Fruit fly (Drosophila melanogaster) whole organism, prepupa: ENCODE data around the gene brat.

ENCODE experiments used
- CG10631 ChIP-seq: fragments of 200-800 bp; sonication (Bioruptor generic); optimal IDR thresholded peaks from 2 replicates; lab custom pipeline; 2016; ENCODE audit warnings: missing biosample characterization, missing genetic modification characterization
- CG11902 ChIP-seq: fragments of 200-800 bp; sonication (Bioruptor generic); optimal IDR thresholded peaks from 3 replicates; lab custom pipeline; 2016; ENCODE audit warnings: missing biosample characterization, missing genetic modification characterization
- CG34406 ChIP-seq: fragments of 200-800 bp; sonication (Bioruptor generic); optimal IDR thresholded peaks from 3 replicates; lab custom pipeline; 2016; ENCODE audit warnings: missing biosample characterization, missing genetic modification characterization
- CG6792 ChIP-seq: fragments of 200-800 bp; sonication (Bioruptor generic); optimal IDR thresholded peaks from 3 replicates; lab custom pipeline; 2016; ENCODE audit warnings: missing biosample characterization, missing genetic modification characterization
- CG8119 ChIP-seq: fragments of 200-800 bp; sonication (Bioruptor generic); IDR thresholded peaks from 3 replicates; pipeline ENCODE4 v1.3.6; 2022; ENCODE audit warnings: missing biosample characterization, missing genetic modification characterization
- CG8319 ChIP-seq: fragments of 200-800 bp; sonication (Bioruptor generic); optimal IDR thresholded peaks from 3 replicates; lab custom pipeline; 2016; ENCODE audit warnings: missing biosample characterization, missing genetic modification characterization
- Hr4 ChIP-seq: fragments of 200-800 bp; sonication (Bioruptor generic); optimal IDR thresholded peaks from 3 replicates; lab custom pipeline; 2016; ENCODE audit warnings: missing biosample characterization, missing genetic modification characterization
- OdsH ChIP-seq: fragments of 200-800 bp; sonication (Bioruptor generic); optimal IDR thresholded peaks from 3 replicates; lab custom pipeline; 2016; ENCODE audit warnings: missing biosample characterization, missing genetic modification characterization
- cyc ChIP-seq: fragments of 200-800 bp; sonication (Bioruptor generic); optimal IDR thresholded peaks from 3 replicates; lab custom pipeline; 2016; ENCODE audit warnings: missing biosample characterization, missing genetic modification characterization
- eg ChIP-seq: fragments of 200-800 bp; sonication (Bioruptor generic); IDR thresholded peaks from 3 replicates; pipeline ENCODE4 v1.3.6; 2022; ENCODE audit warnings: missing biosample characterization, missing genetic modification characterization
- fd85E ChIP-seq: fragments of 200-800 bp; sonication (Bioruptor generic); optimal IDR thresholded peaks from 3 replicates; lab custom pipeline; 2016; ENCODE audit warnings: missing biosample characterization, missing genetic modification characterization
- spab ChIP-seq: fragments of 200-800 bp; sonication (Bioruptor generic); optimal IDR thresholded peaks from 2 replicates; lab custom pipeline; 2017; ENCODE audit warnings: missing biosample characterization, mild to moderate bottlenecking, missing genetic modification characterization, missing genetic modification reagents

DNA sequence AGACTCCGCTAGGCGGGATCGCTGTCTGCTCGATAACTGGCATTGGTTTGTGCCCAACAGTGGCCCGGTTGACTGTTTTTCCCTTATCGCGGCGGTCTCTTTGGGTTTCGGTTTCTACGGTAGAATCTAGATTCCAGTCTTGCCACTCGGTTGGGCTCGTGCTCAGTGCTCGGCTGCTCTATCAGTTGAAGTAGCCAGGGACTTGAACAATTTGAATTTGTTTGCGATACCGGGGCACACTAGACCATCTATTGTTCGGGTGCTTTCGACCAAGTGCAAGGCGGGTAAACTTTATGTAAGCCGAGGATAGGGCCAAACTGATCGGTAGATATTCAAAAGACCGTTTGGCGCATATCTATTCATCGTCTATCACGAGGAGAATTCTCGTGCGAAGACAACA lies 27.4 kb upstream of the brat start:
- TF ChIP-seq spab (GFP tag; lab: Kevin White, UChicago) (no peak), cyc (GFP tag; lab: Kevin White, UChicago) (no peak), CG8119 (GFP tag; lab: Robert Waterston, UW) (no peak), fd85E (GFP tag; lab: Kevin White, UChicago) (no peak), eg (GFP tag; lab: Robert Waterston, UW) (no peak), CG8319 (GFP tag; lab: Kevin White, UChicago) (no peak), CG6792 (GFP tag; lab: Kevin White, UChicago) (no peak), CG11902 (no peak), CG34406 (no peak), OdsH (no peak), CG10631 (GFP tag; lab: Kevin White, UChicago) (no peak), Hr4 (GFP tag; lab: Kevin White, UChicago) (no peak)
